Fruit fly (Drosophila melanogaster) whole organism: ENCODE results near the gene fok.

Experiments used
- CG8478 ChIP-seq: fragments of >200 bp; optimal IDR thresholded peaks from 2 replicates; lab custom pipeline; 2018; ENCODE audit warnings: inconsistent platforms
- Dll ChIP-seq: fragments of >200 bp; optimal IDR thresholded peaks from 2 replicates; lab custom pipeline; 2017
- EcR ChIP-seq, 2 experiments: fragments of >200 bp; optimal IDR thresholded peaks; 2 replicates each; lab custom pipeline; 2017; ENCODE audit warnings: missing biosample characterization in 2 of 2, missing genetic modification characterization in 2 of 2, missing genetic modification reagents in 2 of 2
- pan ChIP-seq: fragments of >200 bp; optimal IDR thresholded peaks from 2 replicates; lab custom pipeline; 2017
- psq ChIP-seq: fragments of >200 bp; optimal IDR thresholded peaks from 2 replicates; lab custom pipeline; 2017
- usp ChIP-seq: fragments of >200 bp; optimal IDR thresholded peaks from 2 replicates; lab custom pipeline; 2017; ENCODE audit warnings: missing biosample characterization, missing genetic modification characterization, mixed read lengths

Gene fok

dm6 chr2L:20074388-20074787, 10.5 kb downstream of the fok start:
- TF ChIP-seq psq (lab: Kevin White, UChicago) = no peak
- no peak for TF ChIP-seq usp
- no peak for TF ChIP-seq pan (lab: Kevin White, UChicago)
- TF ChIP-seq Dll = no peak
- no peak for TF ChIP-seq CG8478 (lab: Kevin White, UChicago)
- TF ChIP-seq EcR (GFP tag; optimal IDR thresholded peaks at IDR 0.05; lab: Kevin White, UChicago) = no peak

DNA sequence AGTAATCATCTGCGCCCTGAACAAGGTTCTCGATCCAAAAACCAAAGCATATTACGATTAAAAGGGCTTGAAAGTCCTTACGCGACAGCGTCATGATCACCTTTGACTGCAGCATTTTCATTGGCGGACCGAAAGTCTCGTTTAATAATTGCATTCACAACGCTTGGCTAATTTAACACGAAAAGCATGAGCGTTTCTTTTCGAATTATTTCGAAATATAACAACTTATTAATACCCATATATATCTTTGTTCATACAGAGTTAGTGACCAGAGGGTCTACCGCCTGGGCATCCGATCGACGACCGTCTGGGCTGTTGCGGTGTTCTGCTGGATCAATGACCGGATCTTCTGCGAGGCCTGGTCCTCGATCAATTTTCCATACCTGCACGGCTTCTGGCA, 12.8 kb downstream of the fok start, which contains the start of gene CG10730:
Gene CG10730 (minus strand): TSS at position 101 of the 400 bp plus-strand sequence.
- no peak for TF ChIP-seq pan (lab: Kevin White, UChicago)
- no peak for TF ChIP-seq Dll
- TF ChIP-seq CG8478 (lab: Kevin White, UChicago) = no peak
- no peak for TF ChIP-seq EcR (GFP tag; optimal IDR thresholded peaks at IDR 0.05; lab: Kevin White, UChicago)
- TF ChIP-seq psq (lab: Kevin White, UChicago) = no peak
- no peak for TF ChIP-seq usp

dm6 chr2L:20069158-20070016, 15.5 kb downstream of the fok start:
- TF ChIP-seq Dll (no peak), psq (lab: Kevin White, UChicago) (no peak), pan (lab: Kevin White, UChicago) (no peak), EcR (GFP tag; optimal IDR thresholded peaks at IDR 0.05; lab: Kevin White, UChicago) (no peak), CG8478 (lab: Kevin White, UChicago) (no peak), usp (no peak)

DNA sequence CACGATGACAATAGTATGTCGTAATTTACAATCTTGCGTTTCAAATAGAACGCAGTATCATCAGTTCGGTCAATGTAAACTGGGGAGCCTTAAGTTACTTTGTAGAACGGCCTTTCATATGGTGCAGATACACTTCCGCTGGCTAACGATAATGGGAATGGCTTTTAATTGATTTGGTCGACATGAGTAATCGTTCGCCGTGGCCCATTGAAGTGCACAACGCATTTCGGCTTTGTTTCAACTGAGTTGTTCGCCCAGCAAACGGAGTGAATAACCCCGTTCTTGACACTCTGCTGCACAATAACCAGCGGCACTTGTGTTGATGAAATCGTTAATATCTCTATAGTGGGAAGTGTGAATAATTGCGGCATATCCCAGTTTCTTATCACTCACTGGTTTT, 16.9 kb downstream of the fok start:
- TF ChIP-seq Dll (no peak), pan (lab: Kevin White, UChicago) (no peak), EcR (GFP tag; optimal IDR thresholded peaks at IDR 0.05; lab: Kevin White, UChicago) (no peak), usp (no peak), CG8478 (lab: Kevin White, UChicago) (no peak), psq (lab: Kevin White, UChicago) (no peak)

- TF ChIP-seq usp = no peak
- no peak for TF ChIP-seq psq (lab: Kevin White, UChicago)
- TF ChIP-seq Dll = no peak
- TF ChIP-seq EcR (GFP tag; optimal IDR thresholded peaks at IDR 0.05; lab: Kevin White, UChicago) = no peak
- no peak for TF ChIP-seq pan (lab: Kevin White, UChicago)
- TF ChIP-seq CG8478 (lab: Kevin White, UChicago) = no peak
Measured at dm6 chr2L:20066233-20066650, 18.6 kb downstream of the fok start, which contains the start of gene bwa. TSS of gene bwa (plus strand) at chr2L:20066391.

dm6 chr2L:20065516-20065915, 19.4 kb downstream of the fok start, which contains the start of gene vls:
TSS of gene vls (minus strand) at chr2L:20065679.
- TF ChIP-seq psq (lab: Kevin White, UChicago) (no peak), pan (lab: Kevin White, UChicago) (no peak), CG8478 (lab: Kevin White, UChicago) (no peak), EcR (GFP tag; optimal IDR thresholded peaks at IDR 0.05; lab: Kevin White, UChicago) (no peak), usp (no peak), Dll (no peak)

dm6 chr2L:20061018-20061657, 23.7 kb downstream of the fok start, which contains the start of the genes barr and lok:
TSS of gene barr (minus strand) at chr2L:20061370.
TSS of gene lok (plus strand) at chr2L:20061422.
- no peak for TF ChIP-seq psq (lab: Kevin White, UChicago)
- TF ChIP-seq EcR (GFP tag; optimal IDR thresholded peaks at IDR 0.05; lab: Kevin White, UChicago) = no peak
- no peak for TF ChIP-seq usp
- no peak for TF ChIP-seq CG8478 (lab: Kevin White, UChicago)
- TF ChIP-seq pan (lab: Kevin White, UChicago) = no peak
- no peak for TF ChIP-seq Dll

DNA sequence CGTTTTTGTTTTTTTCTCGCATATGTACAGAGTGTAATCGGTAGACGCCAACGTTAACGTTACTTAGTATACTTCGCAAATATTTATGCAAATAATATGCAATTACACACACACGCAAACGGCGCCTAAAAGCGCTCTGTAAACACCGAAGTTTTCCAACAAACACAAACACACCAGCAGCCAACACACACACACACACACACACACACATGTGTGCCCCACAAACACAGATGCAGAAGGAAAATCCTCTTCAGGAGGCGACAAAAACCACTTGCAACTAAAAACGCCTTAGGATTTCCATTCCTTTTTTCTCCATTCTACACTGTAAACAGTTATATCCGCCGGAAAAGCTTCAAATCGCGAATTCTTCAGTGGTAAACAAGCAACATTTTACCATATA, 27.5 kb downstream of the fok start:
- TF ChIP-seq psq (lab: Kevin White, UChicago) = no peak
- no peak for TF ChIP-seq Dll
- TF ChIP-seq CG8478 (lab: Kevin White, UChicago) = no peak
- TF ChIP-seq usp = no peak
- no peak for TF ChIP-seq pan (lab: Kevin White, UChicago)
- TF ChIP-seq EcR (GFP tag; optimal IDR thresholded peaks at IDR 0.05; lab: Kevin White, UChicago) = no peak

DNA sequence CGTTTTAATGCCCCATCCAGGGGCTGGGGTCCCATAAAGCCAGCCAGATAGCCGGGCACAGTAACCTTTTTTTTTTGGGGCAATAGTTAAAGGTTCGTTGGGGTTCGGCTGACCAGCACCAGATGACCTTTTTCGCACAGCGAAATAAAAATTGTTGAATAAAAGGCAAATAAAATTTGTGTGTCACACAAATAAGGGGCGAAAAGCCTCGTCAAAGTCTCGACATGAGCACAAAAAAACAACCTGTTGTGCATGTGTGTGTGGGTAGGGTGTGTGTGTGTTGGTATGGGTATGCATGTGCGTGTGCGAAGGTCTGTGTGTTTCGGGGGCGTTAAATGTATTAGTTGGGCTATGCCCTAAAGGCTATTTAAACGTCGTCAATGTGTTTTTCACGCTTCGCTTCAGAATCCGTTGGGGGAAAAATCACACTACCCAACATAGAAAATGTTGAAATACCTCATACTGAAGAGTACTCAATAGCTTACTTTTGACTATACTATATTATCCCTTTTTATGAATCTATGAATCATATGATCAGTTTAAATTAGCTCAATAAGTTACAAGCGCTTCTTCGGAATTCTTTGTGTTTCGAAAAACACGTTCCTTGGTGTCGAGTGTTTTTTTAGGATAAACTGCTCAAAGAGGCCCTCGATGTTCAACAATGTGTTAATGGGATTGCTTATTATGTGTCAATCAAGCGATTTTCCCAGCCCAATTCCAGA, 33.5 kb downstream of the fok start:
- TF ChIP-seq CG8478 (lab: Kevin White, UChicago) (no peak), usp (no peak), pan (lab: Kevin White, UChicago) (no peak), EcR (GFP tag; optimal IDR thresholded peaks at IDR 0.05; lab: Kevin White, UChicago) (no peak), psq (lab: Kevin White, UChicago) (no peak), Dll (no peak)
